Worm (Caenorhabditis elegans): Measurements from ENCODE around the gene str-149.

The str-149 gene

ce11 chrV:16573168-16573567, at the start of gene str-149:
TSS of gene str-149 (plus strand) at chrV:16573468.
- TF ChIP-seq ceh-16 (tag; optimal IDR thresholded peaks at IDR 0.05), result no peak

ce11 chrV:16526858-16527257, 46.4 kb upstream of the str-149 start, which contains the start of gene F36D3.8:
TSS of gene F36D3.8 (plus strand) at chrV:16527158.
- TF ChIP-seq unc-62 (GFP tag; optimal IDR thresholded peaks at IDR 0.05) (no peak), lin-39 (tag; optimal IDR thresholded peaks at IDR 0.05) (no peak), ceh-28 (tag; optimal IDR thresholded peaks at IDR 0.05) (no peak), nhr-237 (tag; optimal IDR thresholded peaks at IDR 0.05) (no peak), skn-1 (tag; optimal IDR thresholded peaks at IDR 0.05) (no peak), lsy-12 (tag; optimal IDR thresholded peaks at IDR 0.05) (no peak), nhr-77 (tag; optimal IDR thresholded peaks at IDR 0.05) (no peak), unc-39 (tag; optimal IDR thresholded peaks at IDR 0.05) (no peak), elt-3 (tag; optimal IDR thresholded peaks at IDR 0.05) (no peak), mml-1 (tag; optimal IDR thresholded peaks at IDR 0.05) (no peak), nhr-11 (tag; optimal IDR thresholded peaks at IDR 0.05) (no peak), nhr-25 (tag; optimal IDR thresholded peaks at IDR 0.05) (no peak), lin-15B (tag; optimal IDR thresholded peaks at IDR 0.05) (no peak), nfya-1 (tag; optimal IDR thresholded peaks at IDR 0.05; ENCODE audit: insufficient read depth) (no peak), fos-1 (tag; optimal IDR thresholded peaks at IDR 0.05) (no peak), nhr-23 (tag; optimal IDR thresholded peaks at IDR 0.05) (no peak)

ce11 chrV:16527796-16528195, 45.5 kb upstream of the str-149 start, which contains the start of gene F36D3.16:
TSS of gene F36D3.16 (plus strand) at chrV:16528096.
- TF ChIP-seq sea-2 (GFP tag; optimal IDR thresholded peaks at IDR 0.05) (no peak), lin-15B (tag; optimal IDR thresholded peaks at IDR 0.05) (no peak), ama-1 (optimal IDR thresholded peaks at IDR 0.05) (no peak), elt-2 (tag; optimal IDR thresholded peaks at IDR 0.05) (no peak), nhr-67 (tag; optimal IDR thresholded peaks at IDR 0.05) (no peak), ceh-16 (tag; optimal IDR thresholded peaks at IDR 0.05) (no peak), mdl-1 (tag; optimal IDR thresholded peaks at IDR 0.05) (no peak)

ce11 chrV:16534000-16534399, 39.3 kb upstream of the str-149 start, which contains the start of gene cpr-2:
TSS of gene cpr-2 (minus strand) at chrV:16534100.
- TF ChIP-seq lin-39 (tag; optimal IDR thresholded peaks at IDR 0.05) (no peak), ZK546.5 (tag; optimal IDR thresholded peaks at IDR 0.05) (no peak)

ce11 chrV:16535172-16535571, 38.1 kb upstream of the str-149 start, which contains the start of gene Y32B12B.8:
TSS of gene Y32B12B.8 (plus strand) at chrV:16535472.
- no peak for TF ChIP-seq nhr-28 (tag; optimal IDR thresholded peaks at IDR 0.05)
- TF ChIP-seq lin-39 (tag; optimal IDR thresholded peaks at IDR 0.05), result no peak
- no peak for TF ChIP-seq skn-1 (tag; optimal IDR thresholded peaks at IDR 0.05)
- no peak for TF ChIP-seq egl-27 (tag; optimal IDR thresholded peaks at IDR 0.05)
- no peak for TF ChIP-seq lsy-12 (tag; optimal IDR thresholded peaks at IDR 0.05)
- no peak for TF ChIP-seq daf-12 (tag; optimal IDR thresholded peaks at IDR 0.05)
- TF ChIP-seq tbx-2 (tag; optimal IDR thresholded peaks at IDR 0.05), result no peak
- TF ChIP-seq nhr-25 (tag; optimal IDR thresholded peaks at IDR 0.05), result no peak
- TF ChIP-seq eor-1 (tag; optimal IDR thresholded peaks at IDR 0.05), result no peak
- TF ChIP-seq jun-1 (tag; optimal IDR thresholded peaks at IDR 0.05), result no peak
- TF ChIP-seq sea-2 (GFP tag; optimal IDR thresholded peaks at IDR 0.05), result no peak
- TF ChIP-seq nhr-43 (tag; optimal IDR thresholded peaks at IDR 0.05; ENCODE audit: poor library complexity, severe bottlenecking), result no peak
- TF ChIP-seq pqm-1 (tag; optimal IDR thresholded peaks at IDR 0.05), result no peak
- TF ChIP-seq nhr-67 (tag; optimal IDR thresholded peaks at IDR 0.05), result no peak
- TF ChIP-seq ceh-82 (tag; optimal IDR thresholded peaks at IDR 0.05), result no peak
- no peak for TF ChIP-seq ama-1 (optimal IDR thresholded peaks at IDR 0.05)
- no peak for TF ChIP-seq fkh-10 (GFP tag; optimal IDR thresholded peaks at IDR 0.05)
- no peak for TF ChIP-seq snpc-4 (tag; optimal IDR thresholded peaks at IDR 0.05)
- TF ChIP-seq unc-62 (GFP tag; optimal IDR thresholded peaks at IDR 0.05), result no peak
- TF ChIP-seq nfya-1 (tag; optimal IDR thresholded peaks at IDR 0.05; ENCODE audit: insufficient read depth), result no peak

Measured in whole organism, L3 larva.